Fruit fly (Drosophila melanogaster) whole organism, prepupa: ENCODE data around the gene CG33687.

ENCODE experiments used
- CG10631 ChIP-seq: fragments of 200-800 bp; sonication (Bioruptor generic); optimal IDR thresholded peaks from 2 replicates; lab custom pipeline; 2016; ENCODE audit warnings: missing biosample characterization, missing genetic modification characterization
- CG16779 ChIP-seq: fragments of 200-800 bp; sonication (Bioruptor generic); optimal IDR thresholded peaks from 3 replicates; lab custom pipeline; 2017; ENCODE audit warnings: missing biosample characterization, mild to moderate bottlenecking, missing genetic modification characterization
- CG34406 ChIP-seq: fragments of 200-800 bp; sonication (Bioruptor generic); optimal IDR thresholded peaks from 3 replicates; lab custom pipeline; 2016; ENCODE audit warnings: missing biosample characterization, missing genetic modification characterization
- CG6854 ChIP-seq: fragments of 200-800 bp; sonication (Bioruptor generic); optimal IDR thresholded peaks from 2 replicates; lab custom pipeline; 2017; ENCODE audit warnings: missing biosample characterization, mild to moderate bottlenecking, missing genetic modification characterization
- Eip93F ChIP-seq: fragments of 200-800 bp; sonication (Bioruptor generic); optimal IDR thresholded peaks from 2 replicates; lab custom pipeline; 2016; ENCODE audit warnings: missing biosample characterization, mild to moderate bottlenecking, missing genetic modification characterization
- net ChIP-seq: fragments of 200-800 bp; sonication (Bioruptor generic); optimal IDR thresholded peaks from 3 replicates; lab custom pipeline; 2016; ENCODE audit warnings: missing biosample characterization, missing genetic modification characterization
- topi ChIP-seq: fragments of 200-800 bp; sonication (Bioruptor generic); optimal IDR thresholded peaks from 3 replicates; lab custom pipeline; 2016; ENCODE audit warnings: missing biosample characterization, missing genetic modification characterization

DNA sequence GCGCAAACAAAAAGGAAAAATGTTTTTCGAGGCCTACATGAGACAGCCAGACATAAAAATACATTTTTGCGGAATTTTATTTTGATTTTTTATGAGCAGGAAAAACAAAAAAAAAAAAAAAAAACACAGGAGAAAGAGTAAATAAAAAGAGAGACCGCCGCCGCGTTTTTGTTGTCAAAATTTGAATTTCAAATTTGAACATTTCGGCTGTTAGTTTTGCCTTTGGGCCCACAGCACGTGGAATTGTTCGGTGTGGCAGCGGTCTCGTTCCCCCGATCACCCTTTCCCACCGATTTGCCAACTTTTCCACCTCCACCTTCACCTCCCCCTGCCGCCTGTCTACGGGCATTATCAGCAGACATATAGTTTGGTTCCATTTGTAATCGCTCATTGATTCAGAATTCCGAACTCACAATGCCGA is 40.9 kb upstream of the CG33687 start:
- TF ChIP-seq CG16779 (tag; lab: Kevin White, UChicago) = no peak
- no peak for TF ChIP-seq Eip93F (GFP tag; lab: Kevin White, UChicago)
- no peak for TF ChIP-seq CG34406
- TF ChIP-seq net (GFP tag; lab: Kevin White, UChicago) = no peak
- no peak for TF ChIP-seq topi (GFP tag; lab: Kevin White, UChicago)
- no peak for TF ChIP-seq CG10631 (GFP tag; lab: Kevin White, UChicago)
- TF ChIP-seq CG6854 (GFP tag; lab: Kevin White, UChicago) = no peak
